Fruit fly (Drosophila melanogaster) whole organism: ENCODE measurements around the gene CG13842.

Experiments
- pan ChIP-seq: fragments of >200 bp; optimal IDR thresholded peaks from 2 replicates; lab custom pipeline; 2017
- psq ChIP-seq: fragments of >200 bp; optimal IDR thresholded peaks from 2 replicates; lab custom pipeline; 2017

dm6 chr3R:22669121-22669520 lies 38.0 kb downstream of the CG13842 start:
- TF ChIP-seq pan (lab: Kevin White, UChicago): no peak
- no peak for TF ChIP-seq psq
